Fruit fly (Drosophila melanogaster) whole organism, wandering third instar larva: ENCODE measurements around the gene RpS21.

ENCODE experiments used
- Dfd ChIP-seq: fragments of >200 bp; optimal IDR thresholded peaks from 2 replicates; lab custom pipeline; 2017; ENCODE audit warnings: missing biosample characterization, missing genetic modification characterization
- Hnf4 ChIP-seq: fragments of 200-800 bp; sonication (Bioruptor generic); optimal IDR thresholded peaks from 2 replicates; lab custom pipeline; 2016; ENCODE audit warnings: missing biosample characterization, mild to moderate bottlenecking, missing genetic modification characterization
- OdsH ChIP-seq: fragments of 200-800 bp; sonication (Bioruptor generic); optimal IDR thresholded peaks from 2 replicates; lab custom pipeline; 2016; ENCODE audit warnings: missing biosample characterization, mild to moderate bottlenecking, missing genetic modification characterization
- Sp1 ChIP-seq: fragments of 200-800 bp; sonication (Bioruptor generic); optimal IDR thresholded peaks from 3 replicates; lab custom pipeline; 2019; ENCODE audit warnings: missing biosample characterization, mild to moderate bottlenecking, missing genetic modification characterization, moderate library complexity
- dl ChIP-seq, 2 experiments: fragments of 175-275, 200-275 bp in 1 of 2; fragments of 200-275 bp in 1 of 2; sonication (Bioruptor generic); optimal IDR thresholded peaks; lab custom pipeline; 2018; ENCODE audit warnings: mild to moderate bottlenecking in 2 of 2, missing biosample characterization in 2 of 2, missing genetic modification characterization in 2 of 2, moderate library complexity in 2 of 2; ENCODE audit not compliant: partially characterized antibody in 2 of 2, insufficient read depth in 1 of 2
- ey ChIP-seq: fragments of 200-800 bp; sonication (Bioruptor generic); optimal IDR thresholded peaks from 2 replicates; lab custom pipeline; 2016; ENCODE audit warnings: missing biosample characterization, missing genetic modification characterization
- h ChIP-seq: fragments of 200-800 bp; sonication (Bioruptor generic); optimal IDR thresholded peaks from 3 replicates; lab custom pipeline; 2016; ENCODE audit warnings: missing biosample characterization, mild to moderate bottlenecking, missing genetic modification characterization
- jim ChIP-seq: fragments of 175-275, 200-325 bp; sonication (Bioruptor generic); optimal IDR thresholded peaks from 2 replicates; lab custom pipeline; 2016; ENCODE audit warnings: missing biosample characterization, mild to moderate bottlenecking, missing genetic modification characterization
- lola ChIP-seq: fragments of >200 bp; optimal IDR thresholded peaks from 2 replicates; lab custom pipeline; 2017; ENCODE audit warnings: missing biosample characterization, missing genetic modification characterization
- psq ChIP-seq: fragments of 200-800 bp; sonication (Bioruptor generic); optimal IDR thresholded peaks from 3 replicates; lab custom pipeline; 2017; ENCODE audit warnings: missing biosample characterization, mild to moderate bottlenecking, missing genetic modification characterization, moderate library complexity
- sage ChIP-seq: fragments of 200-800 bp; sonication (Bioruptor generic); optimal IDR thresholded peaks from 2 replicates; lab custom pipeline; 2016; ENCODE audit warnings: missing biosample characterization, mild to moderate bottlenecking, missing genetic modification characterization
- tai ChIP-seq: sonication (Bioruptor generic); optimal IDR thresholded peaks from 2 replicates; lab custom pipeline; 2016; ENCODE audit warnings: missing biosample characterization, missing genetic modification characterization
- woc ChIP-seq: sonication (Bioruptor generic); optimal IDR thresholded peaks from 2 replicates; lab custom pipeline; 2016; ENCODE audit warnings: missing biosample characterization, mild to moderate bottlenecking, missing genetic modification characterization

DNA sequence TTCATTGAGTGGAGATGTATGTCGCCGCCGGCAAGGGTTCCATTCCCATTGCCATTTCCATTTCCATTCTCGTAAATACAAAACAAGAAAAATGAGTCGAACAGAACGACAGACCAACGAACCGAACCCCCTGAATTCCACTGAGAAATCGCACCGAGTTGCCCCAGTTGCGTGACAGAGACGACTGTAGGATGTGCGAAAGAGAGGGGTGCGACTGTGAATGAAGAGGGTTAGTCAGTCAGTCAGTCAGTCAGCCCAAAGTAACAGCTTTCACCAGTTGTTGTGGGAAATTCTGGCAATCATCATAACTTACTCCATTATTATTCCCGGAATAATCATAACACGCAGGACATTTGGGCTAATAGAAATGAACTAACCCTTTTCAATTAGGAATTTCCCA is 42.4 kb downstream of the RpS21 start:
- no peak for TF ChIP-seq sage
- TF ChIP-seq tai (GFP tag; lab: Kevin White, UChicago): no peak
- TF ChIP-seq OdsH (GFP tag; lab: Kevin White, UChicago): no peak
- no peak for TF ChIP-seq Hnf4 (GFP tag; lab: Kevin White, UChicago)
- no peak for TF ChIP-seq Dfd (GFP tag; lab: Kevin White, UChicago)
- TF ChIP-seq Sp1 (GFP tag; lab: Kevin White, UChicago): no peak
- TF ChIP-seq dl (GFP tag; optimal IDR thresholded peaks at IDR 0.05; lab: Kevin White, UChicago; ENCODE audit: insufficient read depth in 1 of 2, partially characterized antibody in 2 of 2): no peak
- no peak for TF ChIP-seq psq (GFP tag; lab: Kevin White, UChicago)
- TF ChIP-seq lola (GFP tag; lab: Kevin White, UChicago): no peak
- no peak for TF ChIP-seq ey (GFP tag; lab: Kevin White, UChicago)
- TF ChIP-seq h: no peak
- no peak for TF ChIP-seq jim (GFP tag; lab: Kevin White, UChicago)
- no peak for TF ChIP-seq woc (GFP tag; lab: Kevin White, UChicago)
